Worm (Caenorhabditis elegans) whole organism, L3 larva: ENCODE data around the gene abcf-3.

ENCODE experiments used
- R02D3.7 ChIP-seq: fragments of 150-350 bp; optimal IDR thresholded peaks from 2 replicates; lab custom pipeline; 2014; ENCODE audit warnings: missing biosample characterization, missing genetic modification characterization
- ZK546.5 ChIP-seq: sonication (generic microtip); optimal IDR thresholded peaks from 2 replicates; lab custom pipeline; 2017; ENCODE audit warnings: missing biosample characterization, missing genetic modification characterization
- aly-2 ChIP-seq: fragments of 150-350 bp; optimal IDR thresholded peaks from 2 replicates; lab custom pipeline; 2014; ENCODE audit warnings: missing biosample characterization, missing genetic modification characterization
- ama-1 ChIP-seq: fragments of 150-350 bp; optimal IDR thresholded peaks from 2 replicates; lab custom pipeline; 2018
- ceh-16 ChIP-seq: sonication (generic microtip); optimal IDR thresholded peaks from 2 replicates; lab custom pipeline; 2017; ENCODE audit warnings: missing biosample characterization, missing genetic modification characterization
- ceh-28 ChIP-seq: fragments of 150-350 bp; optimal IDR thresholded peaks from 2 replicates; lab custom pipeline; 2014; ENCODE audit warnings: missing biosample characterization, missing genetic modification reagents, missing genetic modification characterization
- ceh-82 ChIP-seq: fragments of 150-350 bp; optimal IDR thresholded peaks from 2 replicates; lab custom pipeline; 2014; ENCODE audit warnings: missing biosample characterization, missing genetic modification characterization
- ceh-9 ChIP-seq: sonication (generic microtip); optimal IDR thresholded peaks from 2 replicates; lab custom pipeline; 2018; ENCODE audit warnings: missing biosample characterization, missing genetic modification characterization
- daf-12 ChIP-seq: fragments of 150-350 bp; optimal IDR thresholded peaks from 2 replicates; lab custom pipeline; 2014; ENCODE audit warnings: missing biosample characterization, missing genetic modification reagents, missing genetic modification characterization
- egl-27 ChIP-seq: sonication (generic microtip); optimal IDR thresholded peaks from 4 replicates; lab custom pipeline; 2017; ENCODE audit warnings: missing biosample characterization, missing genetic modification reagents, missing genetic modification characterization
- egl-5 ChIP-seq: fragments of 150-350 bp; optimal IDR thresholded peaks from 2 replicates; lab custom pipeline; 2017; ENCODE audit warnings: missing biosample characterization, missing genetic modification reagents, missing genetic modification characterization, inconsistent platforms
- elt-1 ChIP-seq: fragments of 150-350 bp; optimal IDR thresholded peaks from 2 replicates; lab custom pipeline; 2014; ENCODE audit warnings: missing biosample characterization, missing genetic modification characterization
- elt-2 ChIP-seq: sonication (generic microtip); optimal IDR thresholded peaks from 2 replicates; lab custom pipeline; 2016; ENCODE audit warnings: missing genetic modification reagents, mild to moderate bottlenecking, missing genetic modification characterization, missing compliant biosample characterization
- elt-3 ChIP-seq, 3 experiments: fragments of 150-350 bp in 1 of 3; sonication (generic microtip) in 2 of 3; optimal IDR thresholded peaks; 2 replicates in 2 of 3; 4 replicates in 1 of 3; lab custom pipeline; 2014 to 2017; ENCODE audit warnings: missing biosample characterization in 3 of 3, missing genetic modification characterization in 3 of 3
- eor-1 ChIP-seq, 2 experiments: fragments of 150-350 bp; optimal IDR thresholded peaks; 2 replicates each; lab custom pipeline; 2014 to 2018; ENCODE audit warnings: missing biosample characterization in 2 of 2, missing genetic modification characterization in 2 of 2
- fkh-10 ChIP-seq: sonication (generic microtip); optimal IDR thresholded peaks from 2 replicates; lab custom pipeline; 2017; ENCODE audit warnings: missing biosample characterization, missing genetic modification reagents, missing genetic modification characterization
- fkh-2 ChIP-seq: fragments of 150-350 bp; optimal IDR thresholded peaks from 2 replicates; lab custom pipeline; 2014; ENCODE audit warnings: missing biosample characterization, missing genetic modification reagents, missing genetic modification characterization
- fos-1 ChIP-seq: fragments of 150-350 bp; optimal IDR thresholded peaks from 2 replicates; lab custom pipeline; 2014; ENCODE audit warnings: missing biosample characterization, missing genetic modification characterization
- hmg-11 ChIP-seq: sonication (generic microtip); optimal IDR thresholded peaks from 2 replicates; lab custom pipeline; 2016; ENCODE audit warnings: missing genetic modification characterization, missing compliant biosample characterization
- jun-1 ChIP-seq: fragments of 150-350 bp; optimal IDR thresholded peaks from 2 replicates; lab custom pipeline; 2014; ENCODE audit warnings: missing biosample characterization, missing genetic modification reagents, missing genetic modification characterization
- lin-15B ChIP-seq: fragments of 150-350 bp; optimal IDR thresholded peaks from 2 replicates; lab custom pipeline; 2014; ENCODE audit warnings: missing biosample characterization, missing genetic modification characterization
- lin-39 ChIP-seq: fragments of 150-350 bp; optimal IDR thresholded peaks from 2 replicates; lab custom pipeline; 2018; ENCODE audit warnings: missing biosample characterization, missing genetic modification reagents, missing genetic modification characterization
- lsy-12 ChIP-seq: sonication (generic microtip); optimal IDR thresholded peaks from 2 replicates; lab custom pipeline; 2016; ENCODE audit warnings: mild to moderate bottlenecking, missing genetic modification characterization, missing compliant biosample characterization
- mdl-1 ChIP-seq: fragments of 150-350 bp; optimal IDR thresholded peaks from 2 replicates; lab custom pipeline; 2014; ENCODE audit warnings: missing biosample characterization, missing genetic modification characterization
- mml-1 ChIP-seq: fragments of 150-350 bp; sonication (generic microtip); optimal IDR thresholded peaks from 3 replicates; lab custom pipeline; 2014; ENCODE audit warnings: missing biosample characterization, missing genetic modification characterization
- nfya-1 ChIP-seq: sonication (generic microtip); optimal IDR thresholded peaks from 2 replicates; lab custom pipeline; 2017; ENCODE audit warnings: missing genetic modification characterization, mild to moderate bottlenecking, missing compliant biosample characterization, antibody characterized with exemption, moderate library complexity; ENCODE audit not compliant: insufficient read depth
- nhr-11 ChIP-seq: fragments of 150-350 bp; optimal IDR thresholded peaks from 2 replicates; lab custom pipeline; 2014; ENCODE audit warnings: missing biosample characterization, missing genetic modification characterization
- nhr-12 ChIP-seq: fragments of 150-350 bp; optimal IDR thresholded peaks from 2 replicates; lab custom pipeline; 2014; ENCODE audit warnings: missing biosample characterization, missing genetic modification characterization
- nhr-23 ChIP-seq: fragments of 150-350 bp; optimal IDR thresholded peaks from 2 replicates; lab custom pipeline; 2014; ENCODE audit warnings: missing biosample characterization, missing genetic modification reagents, missing genetic modification characterization
- nhr-237 ChIP-seq: fragments of 150-350 bp; optimal IDR thresholded peaks from 2 replicates; lab custom pipeline; 2014; ENCODE audit warnings: missing biosample characterization, missing genetic modification characterization
- nhr-25 ChIP-seq: sonication (generic microtip); optimal IDR thresholded peaks from 2 replicates; lab custom pipeline; 2017; ENCODE audit warnings: missing biosample characterization, missing genetic modification characterization
- nhr-28 ChIP-seq: fragments of 150-350 bp; optimal IDR thresholded peaks from 2 replicates; lab custom pipeline; 2014; ENCODE audit warnings: missing biosample characterization, missing genetic modification characterization
- nhr-43 ChIP-seq: sonication (generic microtip); optimal IDR thresholded peaks from 2 replicates; lab custom pipeline; 2016; ENCODE audit warnings: mild to moderate bottlenecking, missing genetic modification characterization, missing compliant biosample characterization; ENCODE audit not compliant: poor library complexity, severe bottlenecking
- nhr-67 ChIP-seq: fragments of 150-350 bp; optimal IDR thresholded peaks from 2 replicates; lab custom pipeline; 2014; ENCODE audit warnings: missing biosample characterization, missing genetic modification characterization
- nhr-76 ChIP-seq: fragments of 150-350 bp; sonication (generic microtip); optimal IDR thresholded peaks from 5 replicates; lab custom pipeline; 2014; ENCODE audit warnings: missing biosample characterization, missing genetic modification characterization
- nhr-77 ChIP-seq: fragments of 150-350 bp; optimal IDR thresholded peaks from 2 replicates; lab custom pipeline; 2014; ENCODE audit warnings: missing biosample characterization, missing genetic modification characterization
- pha-4 ChIP-seq: fragments of 150-350 bp; optimal IDR thresholded peaks from 2 replicates; lab custom pipeline; 2014; ENCODE audit warnings: missing biosample characterization, missing genetic modification reagents, missing genetic modification characterization
- pqm-1 ChIP-seq: fragments of 150-350 bp; optimal IDR thresholded peaks from 2 replicates; lab custom pipeline; 2017; ENCODE audit warnings: missing biosample characterization, missing genetic modification characterization, inconsistent platforms
- sea-2 ChIP-seq: fragments of 150-350 bp; sonication (generic microtip); optimal IDR thresholded peaks from 4 replicates; lab custom pipeline; 2014; ENCODE audit warnings: missing biosample characterization, missing genetic modification reagents, missing genetic modification characterization
- skn-1 ChIP-seq: fragments of 150-350 bp; optimal IDR thresholded peaks from 2 replicates; lab custom pipeline; 2014; ENCODE audit warnings: missing biosample characterization, missing genetic modification characterization
- snpc-4 ChIP-seq: fragments of 150-350 bp; optimal IDR thresholded peaks from 2 replicates; lab custom pipeline; 2014; ENCODE audit warnings: missing biosample characterization, missing genetic modification characterization
- tbx-2 ChIP-seq: sonication (generic microtip); optimal IDR thresholded peaks from 2 replicates; lab custom pipeline; 2016; ENCODE audit warnings: mild to moderate bottlenecking, missing genetic modification characterization, missing compliant biosample characterization
- unc-39 ChIP-seq: sonication (generic microtip); optimal IDR thresholded peaks from 4 replicates; lab custom pipeline; 2017; ENCODE audit warnings: missing biosample characterization, missing genetic modification characterization
- unc-62 ChIP-seq: fragments of 150-350 bp; sonication (generic microtip); optimal IDR thresholded peaks from 4 replicates; lab custom pipeline; 2014; ENCODE audit warnings: missing biosample characterization, missing genetic modification reagents, missing genetic modification characterization
- zag-1 ChIP-seq: fragments of 150-350 bp; optimal IDR thresholded peaks from 2 replicates; lab custom pipeline; 2014; ENCODE audit warnings: missing biosample characterization, missing genetic modification characterization
- ztf-11 ChIP-seq: fragments of 150-350 bp; optimal IDR thresholded peaks from 2 replicates; lab custom pipeline; 2014; ENCODE audit warnings: missing biosample characterization, missing genetic modification characterization
- ztf-4 ChIP-seq: fragments of 150-350 bp; optimal IDR thresholded peaks from 2 replicates; lab custom pipeline; 2014; ENCODE audit warnings: missing biosample characterization, missing genetic modification characterization

The abcf-3 gene

ce11 chrIII:6136178-6136577, 37.0 kb upstream of the abcf-3 start, which contains the start of gene mvk-1:
TSS of gene mvk-1 (minus strand) at chrIII:6136278.
- TF ChIP-seq nhr-237 (tag; lab: Kevin White, UChicago) (no peak), tbx-2 (no peak), aly-2 (tag; lab: Kevin White, UChicago) (no peak), nhr-12 (no peak), ceh-28 (tag; lab: Kevin White, UChicago) (no peak), lsy-12 (tag; lab: Kevin White, UChicago) (no peak), ceh-16 (tag; lab: Kevin White, UChicago) (no peak), mml-1 (tag; lab: Kevin White, UChicago) (no peak), sea-2 (GFP tag; lab: Kevin White, UChicago) (no peak), ama-1 (lab: Kevin White, UChicago) (no peak), unc-62 (no peak), fos-1 (tag; lab: Kevin White, UChicago) (no peak), lin-39 (tag; lab: Kevin White, UChicago) (no peak), pqm-1 (tag; lab: Kevin White, UChicago) (no peak), nhr-76 (tag; lab: Kevin White, UChicago) (no peak), ztf-4 (tag; lab: Kevin White, UChicago) (no peak), mdl-1 (no peak)

ce11 chrIII:6137431-6137830, 35.8 kb upstream of the abcf-3 start:
- TF ChIP-seq ztf-11 (tag; lab: Kevin White, UChicago) = no peak
- TF ChIP-seq ceh-82 (tag; lab: Kevin White, UChicago) = peak; percentile 58
- TF ChIP-seq hmg-11 = peak; percentile 47
- TF ChIP-seq lin-39 (tag; lab: Kevin White, UChicago) = peak; percentile 93
- TF ChIP-seq fkh-10 (GFP tag; lab: Kevin White, UChicago) = peak; percentile 92
- TF ChIP-seq jun-1 (tag; lab: Kevin White, UChicago) = no peak
- TF ChIP-seq nhr-67 (tag; lab: Kevin White, UChicago) = no peak
- no peak for TF ChIP-seq ztf-4 (tag; lab: Kevin White, UChicago)
- no peak for TF ChIP-seq nhr-28 (tag; lab: Kevin White, UChicago)
- TF ChIP-seq eor-1 (tag; optimal IDR thresholded peaks at IDR 0.05; lab: Kevin White, UChicago) = no peak
- TF ChIP-seq egl-5 (tag; lab: Kevin White, UChicago) = peak; percentile 49
- no peak for TF ChIP-seq elt-2 (tag; lab: Kevin White, UChicago)
- TF ChIP-seq R02D3.7 (tag; lab: Kevin White, UChicago) = peak; percentile 28
- no peak for TF ChIP-seq egl-27 (tag; lab: Kevin White, UChicago)
- no peak for TF ChIP-seq zag-1 (tag; lab: Kevin White, UChicago)
- peak; percentile 47 for TF ChIP-seq mdl-1
- no peak for TF ChIP-seq nhr-77 (tag; lab: Kevin White, UChicago)
- TF ChIP-seq ceh-9 (tag; lab: Kevin White, UChicago) = no peak
- no peak for TF ChIP-seq elt-1
- TF ChIP-seq elt-3 (tag; optimal IDR thresholded peaks at IDR 0.05; lab: Kevin White, UChicago) = no peak
- TF ChIP-seq nhr-25 (tag; lab: Kevin White, UChicago) = no peak
- no peak for TF ChIP-seq daf-12
- TF ChIP-seq unc-39 = no peak
- peak; percentile 89 for TF ChIP-seq nfya-1 (tag; lab: Kevin White, UChicago)
- no peak for TF ChIP-seq fkh-2 (tag; lab: Kevin White, UChicago)
- TF ChIP-seq tbx-2 = peak; percentile 50
- TF ChIP-seq fos-1 (tag; lab: Kevin White, UChicago) = no peak
- TF ChIP-seq sea-2 (GFP tag; lab: Kevin White, UChicago) = no peak
- TF ChIP-seq aly-2 (tag; lab: Kevin White, UChicago) = no peak
- no peak for TF ChIP-seq pqm-1 (tag; lab: Kevin White, UChicago)
- TF ChIP-seq nhr-237 (tag; lab: Kevin White, UChicago) = no peak
- TF ChIP-seq lsy-12 (tag; lab: Kevin White, UChicago) = peak; percentile 23
- no peak for TF ChIP-seq skn-1
- TF ChIP-seq snpc-4 (tag; lab: Kevin White, UChicago) = peak; percentile 12
- TF ChIP-seq nhr-76 (tag; lab: Kevin White, UChicago) = no peak
- TF ChIP-seq unc-62 = peak; percentile 26
- no peak for TF ChIP-seq pha-4
- no peak for TF ChIP-seq nhr-23 (tag; lab: Kevin White, UChicago)
- TF ChIP-seq ZK546.5 (tag; lab: Kevin White, UChicago) = no peak
- TF ChIP-seq mml-1 (tag; lab: Kevin White, UChicago) = no peak
- no peak for TF ChIP-seq nhr-11 (tag; lab: Kevin White, UChicago)
- TF ChIP-seq nhr-43 = no peak
- peak; percentile 36 for TF ChIP-seq lin-15B
- no peak for TF ChIP-seq nhr-12
- TF ChIP-seq ceh-28 (tag; lab: Kevin White, UChicago) = peak; percentile 14
- TF ChIP-seq ceh-16 (tag; lab: Kevin White, UChicago) = no peak
- TF ChIP-seq ama-1 (lab: Kevin White, UChicago) = peak; percentile 10
